Worm (Caenorhabditis elegans) whole organism, L4 larva: ENCODE results near the gene C23G10.7.

ENCODE experiments used
- D1046.2 ChIP-seq: fragments of 200-800 bp; sonication (Bioruptor generic); IDR thresholded peaks from 2 replicates; pipeline ENCODE4 v1.3.6; 2022; ENCODE audit warnings: missing genetic modification characterization, missing compliant biosample characterization
- F10B5.3 ChIP-seq: sonication (generic microtip); optimal IDR thresholded peaks from 2 replicates; lab custom pipeline; 2016; ENCODE audit warnings: mild to moderate bottlenecking, missing genetic modification characterization, missing compliant biosample characterization
- F26F4.8 ChIP-seq: fragments of 200-800 bp; sonication (Bioruptor generic); conservative IDR thresholded peaks from 2 replicates; pipeline ENCODE4 v1.3.6; 2022; ENCODE audit warnings: missing genetic modification characterization, missing compliant biosample characterization
- F37D6.2 ChIP-seq: sonication (generic microtip); optimal IDR thresholded peaks from 2 replicates; lab custom pipeline; 2016; ENCODE audit warnings: mild to moderate bottlenecking, missing genetic modification characterization, missing compliant biosample characterization
- F44E2.7 ChIP-seq: fragments of 200-800 bp; sonication (Bioruptor generic); IDR thresholded peaks from 2 replicates; pipeline ENCODE4 v2.1.2; 2022; ENCODE audit warnings: missing genetic modification characterization, missing compliant biosample characterization
- F49E8.2 ChIP-seq: sonication (generic microtip); optimal IDR thresholded peaks from 2 replicates; lab custom pipeline; 2016; ENCODE audit warnings: missing compliant biosample characterization, mild to moderate bottlenecking, missing genetic modification characterization, borderline replicate concordance
- T20F7.1 ChIP-seq: fragments of 200-800 bp; sonication (Bioruptor generic); optimal IDR thresholded peaks from 2 replicates; lab custom pipeline; 2018; ENCODE audit warnings: mild to moderate bottlenecking, missing genetic modification characterization, missing compliant biosample characterization
- T26A8.4 ChIP-seq: fragments of 200-800 bp; sonication (Bioruptor generic); IDR thresholded peaks from 2 replicates; pipeline ENCODE4 v1.3.6; 2022; ENCODE audit warnings: missing genetic modification characterization, missing compliant biosample characterization
- Y105C5A.15 ChIP-seq: fragments of 200-800 bp; sonication (Bioruptor generic); IDR thresholded peaks from 2 replicates; pipeline ENCODE4 v1.3.6; 2022; ENCODE audit warnings: missing genetic modification characterization, missing compliant biosample characterization
- Y48G9A.11 ChIP-seq: fragments of 200-800 bp; sonication (Bioruptor generic); IDR thresholded peaks from 2 replicates; pipeline ENCODE4 v1.3.6; 2022; ENCODE audit warnings: missing genetic modification reagents, missing genetic modification characterization, missing compliant biosample characterization
- Y75B8A.6 ChIP-seq: fragments of 200-800 bp; sonication (Bioruptor generic); IDR thresholded peaks from 2 replicates; pipeline ENCODE4 v1.3.6; 2022; ENCODE audit warnings: missing genetic modification reagents, missing genetic modification characterization, missing compliant biosample characterization
- ZK337.2 ChIP-seq: fragments of 200-800 bp; sonication (Bioruptor generic); IDR thresholded peaks from 2 replicates; pipeline ENCODE4 v1.3.6; 2022; ENCODE audit warnings: missing genetic modification reagents, missing genetic modification characterization, missing compliant biosample characterization
- ZK546.5 ChIP-seq, 2 experiments: sonication (generic microtip); optimal IDR thresholded peaks; 2 replicates each; lab custom pipeline; 2017; ENCODE audit warnings: missing biosample characterization in 2 of 2, missing genetic modification characterization in 2 of 2
- aha-1 ChIP-seq: fragments of 150-350 bp; peaks from one replicate; lab custom pipeline; 2014; ENCODE audit warnings: missing biosample characterization, missing genetic modification characterization
- aly-2 ChIP-seq: sonication (generic microtip); optimal IDR thresholded peaks from 2 replicates; lab custom pipeline; 2018; ENCODE audit warnings: missing biosample characterization, missing genetic modification characterization
- ama-1 ChIP-seq: fragments of 150-350 bp; optimal IDR thresholded peaks from 2 replicates; lab custom pipeline; 2014; ENCODE audit warnings: inconsistent platforms, mixed read lengths
- attf-4 ChIP-seq: sonication (generic microtip); optimal IDR thresholded peaks from 3 replicates; lab custom pipeline; 2017; ENCODE audit warnings: missing biosample characterization, missing genetic modification characterization
- ceh-20 ChIP-seq: fragments of 200-800 bp; sonication (Bioruptor generic); IDR thresholded peaks from 2 replicates; pipeline ENCODE4 v1.3.6; 2022; ENCODE audit warnings: missing genetic modification reagents, missing genetic modification characterization, missing compliant biosample characterization
- ceh-28 ChIP-seq: fragments of 150-350 bp; optimal IDR thresholded peaks from 2 replicates; lab custom pipeline; 2014; ENCODE audit warnings: missing biosample characterization, missing genetic modification reagents, missing genetic modification characterization
- ces-1 ChIP-seq: fragments of 150-350 bp; sonication (generic microtip); optimal IDR thresholded peaks from 4 replicates; lab custom pipeline; 2014; ENCODE audit warnings: missing biosample characterization, missing genetic modification reagents, missing genetic modification characterization
- daf-12 ChIP-seq: fragments of 150-350 bp; optimal IDR thresholded peaks from 2 replicates; lab custom pipeline; 2014; ENCODE audit warnings: missing biosample characterization, missing genetic modification reagents, missing genetic modification characterization
- daf-16 ChIP-seq, 3 experiments: sonication (generic microtip); optimal IDR thresholded peaks; 2 replicates each; lab custom pipeline; 2016 to 2017; ENCODE audit warnings: missing genetic modification characterization in 3 of 3, missing genetic modification reagents in 3 of 3, mild to moderate bottlenecking in 2 of 3, missing compliant biosample characterization in 2 of 3, missing biosample characterization in 1 of 3, moderate library complexity in 1 of 3
- daf-8 ChIP-seq: fragments of 200-800 bp; sonication (Bioruptor generic); IDR thresholded peaks from 2 replicates; pipeline ENCODE4 v1.3.6; 2022; ENCODE audit warnings: missing genetic modification characterization, missing compliant biosample characterization
- dmd-6 ChIP-seq: fragments of 200-800 bp; sonication (Bioruptor generic); IDR thresholded peaks from 2 replicates; pipeline ENCODE4 v1.3.6; 2022; ENCODE audit warnings: missing genetic modification reagents, missing genetic modification characterization, missing compliant biosample characterization
- dmd-8 ChIP-seq: fragments of 200-800 bp; sonication (Bioruptor generic); IDR thresholded peaks from 2 replicates; pipeline ENCODE4 v1.3.6; 2022; ENCODE audit warnings: missing genetic modification characterization, missing compliant biosample characterization
- dmd-9 ChIP-seq: fragments of 200-800 bp; sonication (Bioruptor generic); IDR thresholded peaks from 2 replicates; pipeline ENCODE4 v1.3.6; 2022; ENCODE audit warnings: missing genetic modification reagents, missing genetic modification characterization, missing compliant biosample characterization
- dve-1 ChIP-seq: sonication (generic microtip); optimal IDR thresholded peaks from 2 replicates; lab custom pipeline; 2017; ENCODE audit warnings: antibody characterized with exemption, mild to moderate bottlenecking, missing genetic modification characterization, missing compliant biosample characterization; ENCODE audit not compliant: insufficient read depth
- hlh-11 ChIP-seq: fragments of 200-800 bp; sonication (Bioruptor generic); optimal IDR thresholded peaks from 2 replicates; lab custom pipeline; 2018; ENCODE audit warnings: mild to moderate bottlenecking, missing genetic modification characterization, missing compliant biosample characterization
- hlh-30 ChIP-seq: sonication (generic microtip); optimal IDR thresholded peaks from 2 replicates; lab custom pipeline; 2017; ENCODE audit warnings: antibody characterized with exemption, mild to moderate bottlenecking, missing genetic modification characterization, missing compliant biosample characterization; ENCODE audit not compliant: insufficient read depth
- lin-29 ChIP-seq: fragments of 200-800 bp; sonication (Bioruptor generic); IDR thresholded peaks from 2 replicates; pipeline ENCODE4 v1.3.6; 2022; ENCODE audit warnings: missing genetic modification reagents, missing genetic modification characterization, missing compliant biosample characterization
- lin-38 ChIP-seq: fragments of 200-800 bp; sonication (Bioruptor generic); IDR thresholded peaks from 2 replicates; pipeline ENCODE4 v1.3.6; 2022; ENCODE audit warnings: missing genetic modification reagents, missing genetic modification characterization, missing compliant biosample characterization
- lsy-2 ChIP-seq, 2 experiments: fragments of 150-350 bp in 1 of 2; sonication (generic microtip) in 1 of 2; optimal IDR thresholded peaks; 2 replicates each; lab custom pipeline; 2014 to 2017; ENCODE audit warnings: missing biosample characterization in 2 of 2, missing genetic modification characterization in 2 of 2
- mdt-29 ChIP-seq: fragments of 200-800 bp; sonication (Bioruptor generic); IDR thresholded peaks from 2 replicates; pipeline ENCODE4 v1.3.6; 2022; ENCODE audit warnings: missing genetic modification reagents, missing genetic modification characterization, missing compliant biosample characterization
- mxl-2 ChIP-seq: fragments of 200-800 bp; sonication (Bioruptor generic); conservative IDR thresholded peaks from 2 replicates; pipeline ENCODE4 v1.3.6; 2022; ENCODE audit warnings: missing genetic modification reagents, missing genetic modification characterization, missing compliant biosample characterization
- nhr-102 ChIP-seq: sonication (generic microtip); optimal IDR thresholded peaks from 2 replicates; lab custom pipeline; 2016; ENCODE audit warnings: mild to moderate bottlenecking, missing genetic modification characterization, moderate library complexity, missing compliant biosample characterization
- nhr-11 ChIP-seq: fragments of 150-350 bp; optimal IDR thresholded peaks from 2 replicates; lab custom pipeline; 2014; ENCODE audit warnings: missing biosample characterization, missing genetic modification characterization
- nhr-25 ChIP-seq: sonication (generic microtip); optimal IDR thresholded peaks from 2 replicates; lab custom pipeline; 2017; ENCODE audit warnings: missing genetic modification characterization, mild to moderate bottlenecking, missing compliant biosample characterization, antibody characterized with exemption, moderate library complexity, borderline replicate concordance; ENCODE audit not compliant: insufficient read depth
- nhr-28 ChIP-seq: fragments of 150-350 bp; optimal IDR thresholded peaks from 2 replicates; lab custom pipeline; 2014; ENCODE audit warnings: missing biosample characterization, missing genetic modification characterization
- nhr-41 ChIP-seq: fragments of 200-800 bp; sonication (Bioruptor generic); IDR thresholded peaks from 2 replicates; pipeline ENCODE4 v1.3.6; 2022; ENCODE audit warnings: missing genetic modification reagents, missing genetic modification characterization, missing compliant biosample characterization
- nhr-48 ChIP-seq: sonication (generic microtip); optimal IDR thresholded peaks from 2 replicates; lab custom pipeline; 2016; ENCODE audit warnings: mild to moderate bottlenecking, missing genetic modification characterization, missing compliant biosample characterization
- rbr-2 ChIP-seq: sonication (generic microtip); optimal IDR thresholded peaks from 2 replicates; lab custom pipeline; 2016; ENCODE audit warnings: missing genotype, missing genetic modification characterization, missing compliant biosample characterization
- sdz-12 ChIP-seq: fragments of 200-800 bp; sonication (Bioruptor generic); optimal IDR thresholded peaks from 2 replicates; lab custom pipeline; 2018; ENCODE audit warnings: mild to moderate bottlenecking, missing genetic modification characterization, missing compliant biosample characterization
- snpc-4 ChIP-seq: fragments of 150-350 bp; optimal IDR thresholded peaks from 2 replicates; lab custom pipeline; 2014; ENCODE audit warnings: missing biosample characterization, missing genetic modification characterization
- spr-1 ChIP-seq: sonication (generic microtip); optimal IDR thresholded peaks from 2 replicates; lab custom pipeline; 2016; ENCODE audit warnings: mild to moderate bottlenecking, missing genetic modification characterization, missing compliant biosample characterization
- unc-130 ChIP-seq: sonication (generic microtip); optimal IDR thresholded peaks from 2 replicates; lab custom pipeline; 2016; ENCODE audit warnings: missing genetic modification reagents, missing genetic modification characterization, missing compliant biosample characterization
- vab-7 ChIP-seq: fragments of 200-800 bp; sonication (Bioruptor generic); IDR thresholded peaks from 2 replicates; pipeline ENCODE4 v1.3.6; 2022; ENCODE audit warnings: missing genetic modification reagents, missing genetic modification characterization, missing compliant biosample characterization
- zfp-2 ChIP-seq: sonication (generic microtip); optimal IDR thresholded peaks from 2 replicates; lab custom pipeline; 2016; ENCODE audit warnings: mild to moderate bottlenecking, missing genetic modification characterization, missing compliant biosample characterization
- zfp-3 ChIP-seq: fragments of 200-800 bp; sonication (Bioruptor generic); conservative IDR thresholded peaks from 2 replicates; pipeline ENCODE4 v1.3.6; 2022; ENCODE audit warnings: missing genetic modification reagents, missing genetic modification characterization, missing compliant biosample characterization
- zip-2 ChIP-seq: fragments of 150-350 bp; optimal IDR thresholded peaks from 2 replicates; lab custom pipeline; 2014; ENCODE audit warnings: missing biosample characterization, missing genetic modification characterization

C23G10.7 gene

ce11 chrIII:6198378-6199234 is at the start of gene C23G10.7, which contains the start of gene rpn-2:
C23G10.7 (minus strand) TSS chrIII:6198414.
rpn-2 (plus strand) TSS chrIII:6199184.
- TF ChIP-seq unc-130 (peak; percentile 49), spr-1 (tag; lab: Kevin White, UChicago) (no peak), hlh-11 (tag; lab: Kevin White, UChicago) (no peak), dve-1 (tag; lab: Kevin White, UChicago) (peak; percentile 69), lin-38 (GFP tag; lab: Robert Waterston, UW) (peak; percentile 77), lin-29 (no peak), nhr-25 (no peak), attf-4 (tag; lab: Kevin White, UChicago) (no peak), zfp-3 (GFP tag; lab: Robert Waterston, UW) (no peak), Y105C5A.15 (no peak), Y75B8A.6 (GFP tag; lab: Robert Waterston, UW) (no peak), dmd-6 (GFP tag; lab: Robert Waterston, UW) (peak; percentile 31; the same call in 1 of the 2 replicates), T20F7.1 (no peak), F10B5.3 (tag; lab: Kevin White, UChicago) (no peak), nhr-102 (tag; lab: Kevin White, UChicago) (peak; percentile 55), snpc-4 (no peak), dmd-9 (GFP tag; lab: Robert Waterston, UW) (no peak), aly-2 (tag; lab: Kevin White, UChicago) (no peak), mdt-29 (GFP tag; lab: Robert Waterston, UW) (no peak), D1046.2 (GFP tag; lab: Robert Waterston, UW) (no peak), F37D6.2 (tag; lab: Kevin White, UChicago) (peak; percentile 10), zfp-2 (tag; lab: Kevin White, UChicago) (no peak), sdz-12 (GFP tag; lab: Kevin White, UChicago) (no peak), vab-7 (GFP tag; lab: Robert Waterston, UW) (no peak), lsy-2 (tag; optimal IDR thresholded peaks at IDR 0.05; lab: Kevin White, UChicago) (peak in 1 of 2 experiments; percentile 80), nhr-48 (peak; percentile 1), ceh-20 (GFP tag; lab: Robert Waterston, UW) (no peak), rbr-2 (tag; lab: Kevin White, UChicago) (peak; percentile 65), daf-12 (tag; lab: Kevin White, UChicago) (no peak), mxl-2 (GFP tag; lab: Robert Waterston, UW) (no peak), ces-1 (GFP tag; lab: Kevin White, UChicago) (no peak), ama-1 (lab: Kevin White, UChicago) (no peak), daf-16 (GFP tag; optimal IDR thresholded peaks at IDR 0.05; lab: Kevin White, UChicago) (peak in 1 of 2 experiments; percentile 52), daf-16 (tag; optimal IDR thresholded peaks at IDR 0.05; lab: Kevin White, UChicago) (peak; percentile 65), hlh-30 (tag; lab: Kevin White, UChicago) (peak; percentile 40), nhr-11 (tag; lab: Kevin White, UChicago) (peak; percentile 48), ZK337.2 (GFP tag; lab: Robert Waterston, UW) (no peak), ceh-28 (tag; lab: Kevin White, UChicago) (no peak), nhr-41 (GFP tag; lab: Robert Waterston, UW) (no peak), aha-1 (tag; lab: Kevin White, UChicago) (no peak), dmd-8 (GFP tag; lab: Robert Waterston, UW) (no peak), F26F4.8 (GFP tag; lab: Robert Waterston, UW) (no peak), nhr-28 (tag; lab: Kevin White, UChicago) (peak; percentile 35), ZK546.5 (tag; optimal IDR thresholded peaks at IDR 0.05; lab: Kevin White, UChicago) (no peak), daf-8 (GFP tag; lab: Robert Waterston, UW) (no peak), F49E8.2 (peak; percentile 71), T26A8.4 (GFP tag; lab: Robert Waterston, UW) (peak; percentile 70), zip-2 (tag; lab: Kevin White, UChicago) (no peak), F44E2.7 (GFP tag; lab: Robert Waterston, UW) (no peak), Y48G9A.11 (GFP tag; lab: Robert Waterston, UW) (peak; percentile 60; the same call in 1 of the 2 replicates)
